Fruit fly (Drosophila melanogaster) Kc167 (cell line): ENCODE measurements around the gene Tb.

Source experiments
- Myc ChIP-seq: fragments of >200 bp; optimal IDR thresholded peaks from 2 replicates; lab custom pipeline; 2017; ENCODE audit warnings: missing external identifiers
- Sin3A ChIP-seq: fragments of >200 bp; optimal IDR thresholded peaks from 2 replicates; lab custom pipeline; 2018; ENCODE audit warnings: missing external identifiers
- h ChIP-seq: fragments of >200 bp; optimal IDR thresholded peaks from 3 replicates; lab custom pipeline; 2018; ENCODE audit warnings: missing external identifiers
- insv ChIP-seq: fragments of >200 bp; optimal IDR thresholded peaks from 3 replicates; lab custom pipeline; 2018; ENCODE audit warnings: missing external identifiers
- psq ChIP-seq: fragments of >200 bp; optimal IDR thresholded peaks from 2 replicates; lab custom pipeline; 2017; ENCODE audit warnings: missing external identifiers
- ttk ChIP-seq: sonication (Bioruptor generic); optimal IDR thresholded peaks from 2 replicates; lab custom pipeline; 2017; ENCODE audit warnings: missing external identifiers

Tb gene

dm6 chr3R:26656140-26656539, at the start of gene Tb:
Tb (plus strand) TSS chr3R:26656440.
- no peak for TF ChIP-seq h (lab: Kevin White, UChicago)
- no peak for TF ChIP-seq psq (lab: Kevin White, UChicago)
- no peak for TF ChIP-seq Myc
- TF ChIP-seq Sin3A (lab: Kevin White, UChicago): no peak
- TF ChIP-seq ttk (lab: Kevin White, UChicago): no peak
- no peak for TF ChIP-seq insv (lab: Kevin White, UChicago)

DNA sequence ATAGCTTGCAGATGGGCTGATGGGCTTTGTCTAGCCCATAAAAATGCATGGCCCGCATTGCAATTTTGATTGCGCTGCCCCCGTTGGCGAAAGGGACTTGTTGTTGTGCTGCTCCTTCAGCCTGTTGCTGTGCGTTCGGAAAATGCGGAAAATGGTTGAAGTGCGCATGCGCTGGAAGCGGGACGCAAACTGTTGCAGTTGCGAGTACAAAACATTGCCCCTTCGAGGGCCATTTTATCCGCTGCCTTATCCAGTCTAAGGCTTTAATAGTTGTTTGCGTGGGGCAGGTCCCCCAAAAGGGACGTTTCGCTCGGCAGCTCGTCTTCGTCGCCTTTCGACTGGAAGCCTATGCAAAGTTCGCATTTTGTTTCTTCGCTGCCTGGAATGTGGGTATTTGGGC, 49.7 kb upstream of the Tb start:
- no peak for TF ChIP-seq ttk (lab: Kevin White, UChicago)
- no peak for TF ChIP-seq h (lab: Kevin White, UChicago)
- no peak for TF ChIP-seq insv (lab: Kevin White, UChicago)
- no peak for TF ChIP-seq Myc
- TF ChIP-seq psq (lab: Kevin White, UChicago): no peak
- TF ChIP-seq Sin3A (lab: Kevin White, UChicago): no peak

DNA sequence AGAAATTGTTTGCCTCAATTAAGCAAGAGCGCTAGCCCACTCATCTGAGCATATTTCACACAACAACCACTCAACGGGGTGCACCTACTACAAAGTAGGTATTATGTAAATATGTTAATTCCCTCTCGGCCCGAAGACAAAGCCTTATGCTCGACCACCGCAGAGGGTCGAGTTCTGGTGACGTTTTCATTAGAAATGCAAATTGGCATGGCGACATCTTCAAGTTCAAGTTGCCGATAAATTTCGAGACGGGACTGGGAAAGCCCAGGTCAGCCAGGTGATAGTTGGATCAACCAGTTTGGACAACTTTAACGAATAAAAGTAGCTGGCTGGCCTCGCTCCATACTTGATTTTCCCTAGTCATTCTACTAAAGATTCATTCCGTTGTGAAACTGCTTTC, 40.8 kb upstream of the Tb start:
- TF ChIP-seq Myc: no peak
- no peak for TF ChIP-seq insv (lab: Kevin White, UChicago)
- TF ChIP-seq ttk (lab: Kevin White, UChicago): no peak
- TF ChIP-seq psq (lab: Kevin White, UChicago): no peak
- TF ChIP-seq Sin3A (lab: Kevin White, UChicago): no peak

dm6 chr3R:26618818-26619217, 37.4 kb upstream of the Tb start, which contains the start of gene TwdlM:
TwdlM (plus strand) TSS chr3R:26619118.
- no peak for TF ChIP-seq ttk (lab: Kevin White, UChicago)

dm6 chr3R:26621314-26621813, 34.9 kb upstream of the Tb start, which contains the start of gene TwdlP:
TwdlP (minus strand) TSS chr3R:26621364.
- TF ChIP-seq insv (lab: Kevin White, UChicago) (no peak), Sin3A (lab: Kevin White, UChicago) (no peak), Myc (no peak), ttk (lab: Kevin White, UChicago) (no peak), psq (lab: Kevin White, UChicago) (no peak), h (lab: Kevin White, UChicago) (no peak)

DNA sequence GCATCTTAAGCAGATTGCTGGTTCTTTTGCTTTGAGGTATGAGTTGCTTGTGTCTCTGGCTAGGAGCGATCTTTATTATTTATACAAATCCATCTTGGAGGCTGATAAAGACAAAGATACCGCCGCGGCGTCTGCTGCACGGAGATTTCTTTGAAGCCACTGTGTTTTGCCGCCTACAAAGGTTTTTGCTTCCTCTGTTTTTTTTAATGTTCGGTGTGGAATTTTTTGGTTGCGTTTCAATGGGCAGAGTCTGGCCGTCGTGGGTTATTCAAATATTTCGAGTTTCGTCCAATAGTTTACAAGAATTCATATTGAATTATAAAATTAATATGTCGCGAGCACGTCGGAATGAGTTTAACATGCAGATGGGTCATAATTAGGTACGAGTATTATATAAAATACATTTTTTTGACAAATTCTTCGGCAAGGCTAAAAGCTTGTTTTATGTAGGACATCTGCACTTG, 32.7 kb upstream of the Tb start, which contains the start of gene TwdlB:
TwdlB (minus strand) TSS at position 51 of the 464 bp plus-strand sequence.
- TF ChIP-seq Sin3A (lab: Kevin White, UChicago): no peak
- no peak for TF ChIP-seq psq (lab: Kevin White, UChicago)
- no peak for TF ChIP-seq ttk (lab: Kevin White, UChicago)

- TF ChIP-seq h (lab: Kevin White, UChicago) (no peak), insv (lab: Kevin White, UChicago) (no peak), ttk (lab: Kevin White, UChicago) (no peak), psq (lab: Kevin White, UChicago) (no peak), Myc (no peak), Sin3A (lab: Kevin White, UChicago) (no peak)
These were observed 30.7 kb upstream of the Tb start, which contains the start of gene TwdlL for dm6 chr3R:26625552-26625951. TwdlL (minus strand) TSS chr3R:26625652.

dm6 chr3R:26626638-26627037, 29.6 kb upstream of the Tb start, which contains the start of gene TwdlO:
TwdlO (minus strand) TSS chr3R:26626738.
- no peak for TF ChIP-seq h (lab: Kevin White, UChicago)
- no peak for TF ChIP-seq ttk (lab: Kevin White, UChicago)
- no peak for TF ChIP-seq psq (lab: Kevin White, UChicago)
- TF ChIP-seq Myc: no peak
- no peak for TF ChIP-seq Sin3A (lab: Kevin White, UChicago)
- TF ChIP-seq insv (lab: Kevin White, UChicago): no peak

dm6 chr3R:26628624-26629023, 27.6 kb upstream of the Tb start, which contains the start of gene TwdlK:
TwdlK (minus strand) TSS chr3R:26628724.
- TF ChIP-seq ttk (lab: Kevin White, UChicago) (no peak), Myc (no peak), Sin3A (lab: Kevin White, UChicago) (no peak), h (lab: Kevin White, UChicago) (no peak), insv (lab: Kevin White, UChicago) (no peak), psq (lab: Kevin White, UChicago) (no peak)

DNA sequence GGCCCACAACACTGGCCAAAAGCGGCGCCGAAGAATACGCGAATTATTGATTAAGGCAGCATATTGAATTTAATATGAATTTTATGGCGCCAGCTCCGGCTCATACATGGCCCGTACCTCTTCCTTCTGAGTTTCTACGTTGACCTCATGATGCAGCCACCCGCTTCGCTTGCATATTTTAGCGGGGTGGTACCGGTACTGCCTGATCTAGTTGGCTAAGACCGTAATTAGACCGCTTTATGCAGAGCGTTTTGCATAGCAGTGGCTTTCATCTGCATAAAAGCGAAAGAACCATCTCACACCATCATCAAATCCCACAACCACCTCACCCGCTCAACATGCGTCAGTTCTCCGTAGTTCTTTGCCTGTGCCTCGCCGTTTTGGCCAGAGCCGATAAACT, 26.6 kb upstream of the Tb start, which contains the start of gene TwdlJ:
TwdlJ (plus strand) TSS at position 301 of the 400 bp plus-strand sequence.
- TF ChIP-seq ttk (lab: Kevin White, UChicago): no peak
- TF ChIP-seq psq (lab: Kevin White, UChicago): no peak
- no peak for TF ChIP-seq insv (lab: Kevin White, UChicago)
- no peak for TF ChIP-seq h (lab: Kevin White, UChicago)

- TF ChIP-seq Myc (no peak), ttk (lab: Kevin White, UChicago) (no peak), insv (lab: Kevin White, UChicago) (no peak), h (lab: Kevin White, UChicago) (no peak), psq (lab: Kevin White, UChicago) (no peak), Sin3A (lab: Kevin White, UChicago) (no peak)
These were observed 24.8 kb upstream of the Tb start, which contains the start of gene TwdlN for dm6 chr3R:26631334-26631919. TwdlN (plus strand) TSS chr3R:26631869.

- TF ChIP-seq insv (lab: Kevin White, UChicago) (no peak), Sin3A (lab: Kevin White, UChicago) (no peak), Myc (no peak), h (lab: Kevin White, UChicago) (no peak), ttk (lab: Kevin White, UChicago) (no peak), psq (lab: Kevin White, UChicago) (no peak)
These were observed 23.2 kb upstream of the Tb start for dm6 chr3R:26633010-26633409.
